Fruit fly (Drosophila melanogaster) whole organism, larva: ENCODE data around the gene CG42831.

Experiments used
- noc ChIP-seq: fragments of 200-800 bp; sonication (Bioruptor generic); optimal IDR thresholded peaks from 3 replicates; lab custom pipeline; 2019; ENCODE audit warnings: missing biosample characterization, mild to moderate bottlenecking, missing genetic modification characterization, moderate library complexity

The CG42831 gene

dm6 chr3L:10810539-10811443 is 3.8 kb upstream of the CG42831 start:
- TF ChIP-seq noc (tag; lab: Kevin White, UChicago), result peak; percentile 13

- TF ChIP-seq noc (tag; lab: Kevin White, UChicago), result no peak
Observed at dm6 chr3L:10811881-10812280, 2.7 kb upstream of the CG42831 start.

- TF ChIP-seq noc (tag; lab: Kevin White, UChicago), result no peak
Observed at dm6 chr3L:10812903-10813302, 1.7 kb upstream of the CG42831 start.

dm6 chr3L:10813911-10814310 is 708 bp upstream of the CG42831 start:
- no peak for TF ChIP-seq noc (tag; lab: Kevin White, UChicago)

- TF ChIP-seq noc (tag; lab: Kevin White, UChicago), result no peak
Observed at dm6 chr3L:10814925-10815447, 367 bp downstream of the CG42831 start.

- TF ChIP-seq noc (tag; lab: Kevin White, UChicago), result no peak
Observed at dm6 chr3L:10816703-10817531, 2.3 kb downstream of the CG42831 start.

- TF ChIP-seq noc (tag; lab: Kevin White, UChicago), result no peak
Observed at dm6 chr3L:10817670-10818650, 3.3 kb downstream of the CG42831 start.

- TF ChIP-seq noc (tag; lab: Kevin White, UChicago), result no peak
Observed at dm6 chr3L:10821468-10821867, 6.8 kb downstream of the CG42831 start.

- no peak for TF ChIP-seq noc (tag; lab: Kevin White, UChicago)
Observed at dm6 chr3L:10822364-10823231, 8.0 kb downstream of the CG42831 start.

dm6 chr3L:10827348-10827747 is 12.7 kb downstream of the CG42831 start:
- TF ChIP-seq noc (tag; lab: Kevin White, UChicago), result no peak

dm6 chr3L:10829160-10829559 is 14.5 kb downstream of the CG42831 start:
- TF ChIP-seq noc (tag; lab: Kevin White, UChicago), result no peak

- TF ChIP-seq noc (tag; lab: Kevin White, UChicago), result no peak
Observed at dm6 chr3L:10833222-10833621, 18.6 kb downstream of the CG42831 start.

- no peak for TF ChIP-seq noc (tag; lab: Kevin White, UChicago)
Observed at dm6 chr3L:10835228-10835627, 20.6 kb downstream of the CG42831 start, which contains the start of gene tna. Gene tna, plus strand, starts transcription at chr3L:10835528.
